Fruit fly (Drosophila melanogaster) whole organism, embryonic: ENCODE measurements around the gene CG13454.

Source experiments
- Ada2b ChIP-seq: fragments of 200-800 bp; sonication (Bioruptor generic); IDR thresholded peaks from 2 replicates; pipeline ENCODE4 v1.3.6; 2022; ENCODE audit warnings: missing biosample characterization, missing genetic modification characterization
- Antp ChIP-seq: fragments of 200-800 bp; sonication (Bioruptor generic); optimal IDR thresholded peaks from 3 replicates; lab custom pipeline; 2016; ENCODE audit warnings: missing biosample characterization, missing genetic modification characterization
- Atf3 ChIP-seq: fragments of 200-800 bp; sonication (Bioruptor generic); optimal IDR thresholded peaks from 3 replicates; lab custom pipeline; 2016; ENCODE audit warnings: missing biosample characterization, missing genetic modification characterization
- B-H2 ChIP-seq: fragments of 200-800 bp; sonication (Bioruptor generic); optimal IDR thresholded peaks from 2 replicates; lab custom pipeline; 2018; ENCODE audit warnings: missing biosample characterization, mild to moderate bottlenecking, missing genetic modification characterization
- CG1024 ChIP-seq: fragments of 200-800 bp; sonication (Bioruptor generic); IDR thresholded peaks from 2 replicates; pipeline ENCODE4 v1.3.6; 2022; ENCODE audit warnings: missing biosample characterization, missing genetic modification characterization
- CG11695 ChIP-seq: fragments of 200-800 bp; sonication (Bioruptor generic); IDR thresholded peaks from 3 replicates; pipeline ENCODE4 v1.3.6; 2022; ENCODE audit warnings: missing biosample characterization, missing genetic modification characterization
- CG11723 ChIP-seq: fragments of 200-800 bp; sonication (Bioruptor generic); optimal IDR thresholded peaks from 2 replicates; lab custom pipeline; 2017; ENCODE audit warnings: missing biosample characterization, mild to moderate bottlenecking, missing genetic modification characterization
- CG12104 ChIP-seq: fragments of 200-800 bp; sonication (Bioruptor generic); optimal IDR thresholded peaks from 3 replicates; lab custom pipeline; 2016; ENCODE audit warnings: missing biosample characterization, missing genetic modification characterization
- CG12942 ChIP-seq: fragments of 200-800 bp; sonication (Bioruptor generic); optimal IDR thresholded peaks from 3 replicates; lab custom pipeline; 2016; ENCODE audit warnings: missing biosample characterization, missing genetic modification characterization
- CG15011 ChIP-seq: fragments of 200-800 bp; sonication (Bioruptor generic); optimal IDR thresholded peaks from 3 replicates; lab custom pipeline; 2018; ENCODE audit warnings: missing biosample characterization, mild to moderate bottlenecking, missing genetic modification characterization
- CG17385 ChIP-seq: fragments of 200-800 bp; sonication (Bioruptor generic); optimal IDR thresholded peaks from 3 replicates; lab custom pipeline; 2018; ENCODE audit warnings: missing biosample characterization, mild to moderate bottlenecking, missing genetic modification characterization
- CG17802 ChIP-seq: fragments of 200-800 bp; sonication (Bioruptor generic); optimal IDR thresholded peaks from 2 replicates; lab custom pipeline; 2018; ENCODE audit warnings: missing biosample characterization, mild to moderate bottlenecking, missing genetic modification characterization, moderate library complexity
- CG2116 ChIP-seq: fragments of 200-800 bp; sonication (Bioruptor generic); optimal IDR thresholded peaks from 3 replicates; lab custom pipeline; 2018; ENCODE audit warnings: missing biosample characterization, mild to moderate bottlenecking, missing genetic modification characterization
- CG30020 ChIP-seq: fragments of 200-800 bp; optimal IDR thresholded peaks from 2 replicates; lab custom pipeline; 2019; ENCODE audit warnings: missing biosample characterization, mild to moderate bottlenecking, missing genetic modification characterization, moderate library complexity
- CG3838 ChIP-seq: fragments of 200-800 bp; sonication (Bioruptor generic); optimal IDR thresholded peaks from 3 replicates; lab custom pipeline; 2016; ENCODE audit warnings: missing biosample characterization, missing genetic modification characterization
- CG4617 ChIP-seq: fragments of 200-800 bp; sonication (Bioruptor generic); optimal IDR thresholded peaks from 3 replicates; lab custom pipeline; 2016; ENCODE audit warnings: missing biosample characterization, missing genetic modification characterization, borderline replicate concordance
- CG4854 ChIP-seq: fragments of 200-800 bp; sonication (Bioruptor generic); optimal IDR thresholded peaks from 2 replicates; lab custom pipeline; 2016; ENCODE audit warnings: missing biosample characterization, missing genetic modification characterization, inconsistent platforms
- CG6689 ChIP-seq: fragments of 200-800 bp; sonication (Bioruptor generic); IDR thresholded peaks from 2 replicates; pipeline ENCODE4 v1.3.6; 2022; ENCODE audit warnings: missing biosample characterization, missing genetic modification characterization
- CG6765 ChIP-seq: fragments of 200-800 bp; sonication (Bioruptor generic); optimal IDR thresholded peaks from 3 replicates; lab custom pipeline; 2017; ENCODE audit warnings: missing biosample characterization, mild to moderate bottlenecking, missing genetic modification characterization
- CG7786 ChIP-seq: fragments of 200-800 bp; sonication (Bioruptor generic); optimal IDR thresholded peaks from 2 replicates; lab custom pipeline; 2016; ENCODE audit warnings: missing biosample characterization, missing genetic modification characterization
- CG8281 ChIP-seq: fragments of 200-800 bp; sonication (Bioruptor generic); optimal IDR thresholded peaks from 2 replicates; lab custom pipeline; 2018; ENCODE audit warnings: missing biosample characterization, mild to moderate bottlenecking, missing genetic modification characterization, moderate library complexity
- CG8388 ChIP-seq: fragments of 200-800 bp; sonication (Bioruptor generic); optimal IDR thresholded peaks from 2 replicates; lab custom pipeline; 2019; ENCODE audit warnings: missing biosample characterization, mild to moderate bottlenecking, missing genetic modification characterization, moderate library complexity
- CG9797 ChIP-seq: fragments of 200-800 bp; sonication (Bioruptor generic); optimal IDR thresholded peaks from 3 replicates; lab custom pipeline; 2018; ENCODE audit warnings: missing biosample characterization, mild to moderate bottlenecking, missing genetic modification characterization
- Fer1 ChIP-seq: fragments of 200-800 bp; sonication (Bioruptor generic); optimal IDR thresholded peaks from 2 replicates; lab custom pipeline; 2017; ENCODE audit warnings: missing biosample characterization, mild to moderate bottlenecking, missing genetic modification characterization
- GATAe ChIP-seq: fragments of 200-800 bp; sonication (Bioruptor generic); conservative IDR thresholded peaks from 2 replicates; pipeline ENCODE4 v1.3.6; 2022; ENCODE audit warnings: missing biosample characterization, missing genetic modification characterization
- H2.0 ChIP-seq: fragments of 200-800 bp; sonication (Bioruptor generic); IDR thresholded peaks from 2 replicates; pipeline ENCODE4 v1.3.6; 2022; ENCODE audit warnings: missing biosample characterization, missing genetic modification characterization
- MTF-1 ChIP-seq: fragments of 200-800 bp; sonication (Bioruptor generic); optimal IDR thresholded peaks from 2 replicates; lab custom pipeline; 2018; ENCODE audit warnings: missing biosample characterization, mild to moderate bottlenecking, missing genetic modification characterization, borderline replicate concordance
- Myb ChIP-seq: fragments of 200-800 bp; sonication (Bioruptor generic); optimal IDR thresholded peaks from 2 replicates; lab custom pipeline; 2016; ENCODE audit warnings: missing biosample characterization, missing genetic modification characterization
- Oli ChIP-seq: fragments of 200-800 bp; sonication (Bioruptor generic); optimal IDR thresholded peaks from 2 replicates; lab custom pipeline; 2018; ENCODE audit warnings: missing biosample characterization, mild to moderate bottlenecking, missing genetic modification characterization, moderate library complexity
- Rx ChIP-seq: fragments of 200-800 bp; sonication (Bioruptor generic); IDR thresholded peaks from 2 replicates; pipeline ENCODE4 v1.3.6; 2022; ENCODE audit warnings: missing biosample characterization, missing genetic modification characterization
- Sin3A ChIP-seq: fragments of >200 bp; optimal IDR thresholded peaks from 2 replicates; lab custom pipeline; 2018
- Sox102F ChIP-seq: fragments of 200-800 bp; sonication (Bioruptor generic); optimal IDR thresholded peaks from 2 replicates; lab custom pipeline; 2018; ENCODE audit warnings: missing biosample characterization, mild to moderate bottlenecking, missing genetic modification characterization, moderate library complexity
- Taf1 ChIP-seq: fragments of 200-800 bp; sonication (Bioruptor generic); IDR thresholded peaks from 2 replicates; pipeline ENCODE4 v1.3.6; 2022; ENCODE audit warnings: missing biosample characterization, missing genetic modification characterization
- Trl ChIP-seq, 3 experiments: fragments of >200 bp in 2 of 3; fragments of 200-800 bp in 1 of 3; sonication (Bioruptor generic) in 1 of 3; optimal IDR thresholded peaks; 2 replicates in 1 of 3; 3 replicates in 2 of 3; lab custom pipeline; 2016 to 2017; ENCODE audit warnings: missing biosample characterization in 1 of 3, missing genetic modification characterization in 1 of 3
- ap ChIP-seq: fragments of 200-800 bp; sonication (Bioruptor generic); IDR thresholded peaks from 2 replicates; pipeline ENCODE4 v1.3.6; 2022; ENCODE audit warnings: missing biosample characterization, missing genetic modification characterization
- ash1 ChIP-seq: fragments of 200-800 bp; sonication (Bioruptor generic); optimal IDR thresholded peaks from 2 replicates; lab custom pipeline; 2018; ENCODE audit warnings: missing biosample characterization, mild to moderate bottlenecking, missing genetic modification characterization
- br ChIP-seq: fragments of >200 bp; optimal IDR thresholded peaks from 2 replicates; lab custom pipeline; 2017
- chm ChIP-seq: fragments of 200-800 bp; sonication (Bioruptor generic); IDR thresholded peaks from 2 replicates; pipeline ENCODE4 v1.3.6; 2022; ENCODE audit warnings: missing biosample characterization, missing genetic modification characterization
- croc ChIP-seq: fragments of 200-800 bp; sonication (Bioruptor generic); conservative IDR thresholded peaks from 3 replicates; pipeline ENCODE4 v1.3.6; 2022; ENCODE audit warnings: missing biosample characterization, missing genetic modification characterization
- dimm ChIP-seq: fragments of 200-800 bp; sonication (Bioruptor generic); IDR thresholded peaks from 2 replicates; pipeline ENCODE4 v1.3.6; 2022; ENCODE audit warnings: missing biosample characterization, missing genetic modification characterization
- eve ChIP-seq, 2 experiments: fragments of >200 bp; optimal IDR thresholded peaks; 2 replicates each; lab custom pipeline; 2017; ENCODE audit warnings: missing biosample characterization in 2 of 2, missing genetic modification characterization in 2 of 2
- fd96Cb ChIP-seq: fragments of 200-800 bp; sonication (Bioruptor generic); optimal IDR thresholded peaks from 2 replicates; lab custom pipeline; 2018; ENCODE audit warnings: missing biosample characterization, mild to moderate bottlenecking, missing genetic modification characterization, moderate library complexity
- gsb ChIP-seq: fragments of 200-800 bp; sonication (Bioruptor generic); IDR thresholded peaks from 2 replicates; pipeline ENCODE4 v1.3.6; 2022; ENCODE audit warnings: missing biosample characterization, missing genetic modification characterization
- hkb ChIP-seq, 2 experiments: fragments of 200-800 bp in 1 of 2; fragments of >200 bp in 1 of 2; sonication (Bioruptor generic) in 1 of 2; IDR thresholded peaks in 1 of 2; optimal IDR thresholded peaks in 1 of 2; 2 replicates each; pipeline versions ENCODE4 v1.3.6 to Lab custom; 2017 to 2022; ENCODE audit warnings: missing biosample characterization in 1 of 2, missing genetic modification characterization in 1 of 2
- jing ChIP-seq: fragments of 200-800 bp; sonication (Bioruptor generic); optimal IDR thresholded peaks from 2 replicates; lab custom pipeline; 2018; ENCODE audit warnings: missing biosample characterization, mild to moderate bottlenecking, missing genetic modification characterization
- kni ChIP-seq: fragments of 200-800 bp; sonication (Bioruptor generic); optimal IDR thresholded peaks from 3 replicates; lab custom pipeline; 2017; ENCODE audit warnings: mild to moderate bottlenecking, missing biosample characterization, missing genetic modification reagents, missing genetic modification characterization
- seq ChIP-seq: fragments of 200-800 bp; sonication (Bioruptor generic); IDR thresholded peaks from 2 replicates; pipeline ENCODE4 v1.3.6; 2022; ENCODE audit warnings: missing biosample characterization, missing genetic modification characterization
- slbo ChIP-seq: fragments of 200-800 bp; sonication (Bioruptor generic); IDR thresholded peaks from 2 replicates; pipeline ENCODE4 v1.3.6; 2022; ENCODE audit warnings: missing biosample characterization, missing genetic modification characterization
- twi ChIP-seq: fragments of 200-800 bp; optimal IDR thresholded peaks from 2 replicates; lab custom pipeline; 2019; ENCODE audit warnings: missing biosample characterization, mild to moderate bottlenecking, missing genetic modification characterization, moderate library complexity
- wdn ChIP-seq: fragments of 200-800 bp; sonication (Bioruptor generic); IDR thresholded peaks from 2 replicates; pipeline ENCODE4 v1.3.6; 2022; ENCODE audit warnings: missing biosample characterization, missing genetic modification characterization

Gene CG13454

DNA sequence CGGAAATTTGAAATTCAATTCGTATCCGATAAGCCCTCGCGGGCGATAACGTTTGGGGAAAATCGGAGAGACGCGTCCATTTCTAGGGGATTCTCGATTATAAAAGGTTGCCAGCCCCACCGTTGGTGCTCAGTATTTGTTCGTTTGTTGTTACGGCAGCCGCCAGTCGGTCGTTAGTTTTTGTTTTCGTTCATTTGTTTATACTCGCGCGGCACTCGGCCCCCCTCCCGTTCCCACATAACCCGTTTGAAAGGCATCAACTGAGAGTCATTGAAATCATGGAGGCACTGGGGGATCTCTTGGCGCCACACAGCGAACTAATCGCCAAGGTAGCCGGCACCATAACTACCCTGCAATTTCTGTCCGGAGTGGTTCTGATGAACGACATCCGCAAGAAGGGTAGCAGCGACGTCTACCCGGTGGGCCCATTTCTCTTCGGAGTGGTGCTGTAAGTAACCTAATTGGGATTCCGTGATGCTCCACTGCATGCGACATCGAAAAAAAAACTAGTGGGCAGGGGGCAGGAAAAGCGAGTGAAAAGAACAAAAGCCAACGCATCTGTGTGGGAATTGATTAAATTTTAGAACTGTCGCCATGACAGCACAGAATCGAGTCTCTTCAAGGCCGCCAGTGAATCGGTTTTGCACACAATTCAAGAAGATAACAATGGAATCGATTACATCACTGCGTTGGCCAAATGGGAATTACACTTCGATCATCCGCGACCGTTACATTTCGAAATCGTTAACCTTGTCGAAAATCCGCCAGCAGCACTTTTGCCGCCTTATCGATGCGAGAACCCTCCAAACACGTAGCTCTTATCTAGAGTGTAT is 15.8 kb downstream of the CG13454 start, which contains the start of gene CG7272 (continued):
- no peak for TF ChIP-seq ash1 (GFP tag; lab: Kevin White, UChicago)
- no peak for TF ChIP-seq dimm (GFP tag; lab: Robert Waterston, UW)
- no peak for TF ChIP-seq H2.0
- no peak for TF ChIP-seq CG4854 (GFP tag; lab: Kevin White, UChicago)
- no peak for TF ChIP-seq CG12104
- no peak for TF ChIP-seq Rx (GFP tag; lab: Robert Waterston, UW)
- no peak for TF ChIP-seq CG3838 (GFP tag; lab: Kevin White, UChicago)
- no peak for TF ChIP-seq wdn (GFP tag; lab: Robert Waterston, UW)
- TF ChIP-seq CG6765 = no peak
- TF ChIP-seq MTF-1 (GFP tag; lab: Kevin White, UChicago) = peak; percentile 14
- TF ChIP-seq CG9797 (GFP tag; lab: Kevin White, UChicago) = peak; percentile 22
- no peak for TF ChIP-seq Sin3A (lab: Kevin White, UChicago)
- no peak for TF ChIP-seq CG8388 (GFP tag; lab: Kevin White, UChicago)
- TF ChIP-seq Trl (optimal IDR thresholded peaks at IDR 0.05; lab: Kevin White, UChicago) = no peak
- peak; percentile 30 for TF ChIP-seq Trl (GFP tag; optimal IDR thresholded peaks at IDR 0.05; lab: Kevin White, UChicago)
- peak; percentile 58 for TF ChIP-seq B-H2 (GFP tag; lab: Kevin White, UChicago)
- no peak for TF ChIP-seq Fer1 (GFP tag; lab: Kevin White, UChicago)
- TF ChIP-seq CG4617 (GFP tag; lab: Kevin White, UChicago) = no peak
- TF ChIP-seq Ada2b = no peak
- TF ChIP-seq Antp (GFP tag; lab: Kevin White, UChicago) = peak; percentile 6
- TF ChIP-seq seq (GFP tag; lab: Robert Waterston, UW) = peak; percentile 23; the same call in 1 of the 2 replicates
- TF ChIP-seq eve (GFP tag; optimal IDR thresholded peaks at IDR 0.05; lab: Kevin White, UChicago) = no peak
- TF ChIP-seq fd96Cb (tag; lab: Kevin White, UChicago) = no peak
- TF ChIP-seq chm = no peak
- TF ChIP-seq slbo (GFP tag; lab: Robert Waterston, UW) = no peak
- no peak for TF ChIP-seq jing (GFP tag; lab: Kevin White, UChicago)
- no peak for TF ChIP-seq ap (GFP tag; lab: Robert Waterston, UW)
- no peak for TF ChIP-seq Atf3 (GFP tag; lab: Kevin White, UChicago)
- no peak for TF ChIP-seq Taf1
- no peak for TF ChIP-seq CG6689 (GFP tag; lab: Robert Waterston, UW)
- TF ChIP-seq br (lab: Kevin White, UChicago) = no peak
- no peak for TF ChIP-seq CG7786 (GFP tag; lab: Kevin White, UChicago)
- peak; percentile 90 for TF ChIP-seq Myb
- TF ChIP-seq hkb (optimal IDR thresholded peaks at IDR 0.05; lab: Kevin White, UChicago) = no peak
- TF ChIP-seq hkb (GFP tag; IDR thresholded peaks at IDR 0.05; lab: Robert Waterston, UW) = 0 out of 2 replicates have a peak, but pooled peaks have one; percentile 32
- no peak for TF ChIP-seq twi
- no peak for TF ChIP-seq CG11695 (GFP tag; lab: Robert Waterston, UW)
- no peak for TF ChIP-seq CG1024 (GFP tag; lab: Robert Waterston, UW)
- TF ChIP-seq CG15011 = no peak
- TF ChIP-seq gsb (GFP tag; lab: Robert Waterston, UW) = no peak
- TF ChIP-seq CG12942 (GFP tag; lab: Kevin White, UChicago) = no peak
- no peak for TF ChIP-seq CG17802 (tag; lab: Kevin White, UChicago)
- no peak for TF ChIP-seq Sox102F (GFP tag; lab: Kevin White, UChicago)
- no peak for TF ChIP-seq croc (GFP tag; lab: Robert Waterston, UW)
- no peak for TF ChIP-seq CG11723 (GFP tag; lab: Kevin White, UChicago)
- TF ChIP-seq CG17385 (GFP tag; lab: Kevin White, UChicago) = no peak
- TF ChIP-seq Oli (tag; lab: Kevin White, UChicago) = no peak
- TF ChIP-seq GATAe = no peak; the same call in 1 of the 2 replicates
- TF ChIP-seq kni = peak; percentile 60
- peak; percentile 62 for TF ChIP-seq CG2116 (GFP tag; lab: Kevin White, UChicago)
- no peak for TF ChIP-seq CG8281 (tag; lab: Kevin White, UChicago)
- TF ChIP-seq CG30020 = no peak
